Fruit fly (Drosophila melanogaster): ENCODE data around the gene Vap33.
"Not testable (repeated sequence)": the region's sequence is repeated elsewhere in the genome, so short reads cannot be mapped to it uniquely, and the experiment has no call there.

The Vap33 gene

DNA sequence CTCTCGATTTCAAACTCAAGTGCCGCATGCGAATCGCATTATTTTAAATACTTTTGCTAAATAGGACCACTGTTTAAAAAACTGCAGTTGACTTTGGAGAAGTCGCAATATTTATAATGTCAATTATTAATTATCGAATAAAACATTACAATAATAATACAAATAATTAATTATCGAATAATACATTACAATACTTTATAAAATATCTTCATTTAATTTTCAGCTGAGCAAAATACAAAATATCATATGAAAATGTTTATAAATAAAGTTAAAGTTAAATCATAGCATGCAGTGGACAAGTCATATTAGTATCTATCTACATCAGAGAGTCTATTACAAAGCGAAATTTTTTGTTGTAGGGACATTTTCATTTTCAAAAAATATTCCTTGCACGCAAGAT, 8.2 kb upstream of the Vap33 start, which contains the start of gene Gem4b:
Gene Gem4b, plus strand, starts transcription at position 301 of the 400 bp plus-strand sequence.
- not testable (repeated sequence) for TF ChIP-seq CG12768 (GFP tag; optimal IDR thresholded peaks at IDR 0.05); kay (GFP tag; ENCODE audit: borderline replicate concordance); CG33017 (tag; optimal IDR thresholded peaks at IDR 0.05)

- not testable (repeated sequence) for TF ChIP-seq Crg-1 (GFP tag; optimal IDR thresholded peaks at IDR 0.05); kay (GFP tag; ENCODE audit: borderline replicate concordance); CG5204 (GFP tag; optimal IDR thresholded peaks at IDR 0.05)
Measured at dm6 chrX:3944743-3945142, 4.0 kb upstream of the Vap33 start, which contains the start of gene Gem4c. TSS of gene Gem4c (plus strand) at chrX:3945043.

- TF ChIP-seq cnc (optimal IDR thresholded peaks at IDR 0.05), result peak in 1 of 2 experiments; percentile 36
- no peak for TF ChIP-seq CG1620 (GFP tag; optimal IDR thresholded peaks at IDR 0.05)
- TF ChIP-seq toe (GFP tag; optimal IDR thresholded peaks at IDR 0.05), result no peak
- TF ChIP-seq cic (GFP tag; optimal IDR thresholded peaks at IDR 0.05), result no peak
- TF ChIP-seq Crg-1 (GFP tag; optimal IDR thresholded peaks at IDR 0.05), result peak; percentile 5
- TF ChIP-seq bab1 (GFP tag; optimal IDR thresholded peaks at IDR 0.05), result no peak
- no peak for TF ChIP-seq ovo (GFP tag; optimal IDR thresholded peaks at IDR 0.05)
- TF ChIP-seq Hr96 (GFP tag; optimal IDR thresholded peaks at IDR 0.05), result peak; percentile 6
- TF ChIP-seq CG7045 (GFP tag; optimal IDR thresholded peaks at IDR 0.05), result no peak
- TF ChIP-seq CG14711 (tag; optimal IDR thresholded peaks at IDR 0.05), result no peak
- no peak for TF ChIP-seq Clk (GFP tag; optimal IDR thresholded peaks at IDR 0.05)
- TF ChIP-seq kay (GFP tag; ENCODE audit: borderline replicate concordance), result no peak
- no peak for TF ChIP-seq CG33017 (tag; optimal IDR thresholded peaks at IDR 0.05)
- TF ChIP-seq CG12768 (GFP tag; optimal IDR thresholded peaks at IDR 0.05), result no peak
- no peak for TF ChIP-seq pad (GFP tag; optimal IDR thresholded peaks at IDR 0.05)
- no peak for TF ChIP-seq Mnt (GFP tag; optimal IDR thresholded peaks at IDR 0.05)
- no peak for TF ChIP-seq CG11617 (GFP tag; optimal IDR thresholded peaks at IDR 0.05)
- no peak for TF ChIP-seq CG7101 (tag; optimal IDR thresholded peaks at IDR 0.05)
- no peak for TF ChIP-seq CG5204 (GFP tag; optimal IDR thresholded peaks at IDR 0.05)
- peak; percentile 68 for TF ChIP-seq tj (GFP tag; optimal IDR thresholded peaks at IDR 0.05)
Measured at dm6 chrX:3949409-3950178, 819 bp downstream of the Vap33 start.

- TF ChIP-seq CG7101 (tag; optimal IDR thresholded peaks at IDR 0.05) (peak; percentile 29), kay (GFP tag; ENCODE audit: borderline replicate concordance) (peak; percentile 46), pad (GFP tag; optimal IDR thresholded peaks at IDR 0.05) (peak; percentile 65), Crg-1 (GFP tag; optimal IDR thresholded peaks at IDR 0.05) (no peak)
Measured at dm6 chrX:3950199-3950645, 1.4 kb downstream of the Vap33 start.

DNA sequence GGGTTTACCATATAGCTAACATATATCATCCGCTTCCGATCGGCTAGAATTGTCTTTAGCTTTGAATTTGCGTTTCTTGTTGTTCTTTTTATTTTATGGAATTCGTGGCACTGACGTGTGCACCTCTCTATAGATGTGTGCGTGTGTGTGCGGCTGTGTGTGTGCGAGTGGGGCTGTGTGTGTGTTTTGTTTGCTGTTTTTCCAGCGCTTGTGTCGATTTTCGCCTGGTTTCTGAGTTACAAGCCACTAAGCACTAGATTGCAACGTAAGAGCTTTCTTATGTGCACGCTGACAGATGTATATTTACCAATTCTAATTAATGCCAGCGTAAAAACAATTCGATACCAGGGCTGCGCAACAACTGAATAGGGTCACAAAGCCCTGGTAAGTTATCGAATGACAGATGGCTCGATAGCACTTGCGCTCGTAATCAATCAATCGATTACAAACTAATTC, 16.2 kb downstream of the Vap33 start, which contains the start of gene lva:
Gene lva, minus strand, starts transcription at position 363 of the 456 bp plus-strand sequence.
- no peak for TF ChIP-seq CG1620 (GFP tag; optimal IDR thresholded peaks at IDR 0.05)
- no peak for TF ChIP-seq Crg-1 (GFP tag; optimal IDR thresholded peaks at IDR 0.05)
- TF ChIP-seq CG12768 (GFP tag; optimal IDR thresholded peaks at IDR 0.05), result no peak
- no peak for TF ChIP-seq Hr96 (GFP tag; optimal IDR thresholded peaks at IDR 0.05)
- TF ChIP-seq CG14711 (tag; optimal IDR thresholded peaks at IDR 0.05), result no peak
- peak; percentile 23 for TF ChIP-seq CG11617 (GFP tag; optimal IDR thresholded peaks at IDR 0.05)
- TF ChIP-seq pad (GFP tag; optimal IDR thresholded peaks at IDR 0.05), result peak; percentile 25
- TF ChIP-seq Mnt (GFP tag; optimal IDR thresholded peaks at IDR 0.05), result peak; percentile 27
- peak; percentile 52 for TF ChIP-seq tj (GFP tag; optimal IDR thresholded peaks at IDR 0.05)
- no peak for TF ChIP-seq CG5204 (GFP tag; optimal IDR thresholded peaks at IDR 0.05)
- no peak for TF ChIP-seq CG7101 (tag; optimal IDR thresholded peaks at IDR 0.05)
- TF ChIP-seq bab1 (GFP tag; optimal IDR thresholded peaks at IDR 0.05), result peak; percentile 44
- no peak for TF ChIP-seq CG7045 (GFP tag; optimal IDR thresholded peaks at IDR 0.05)
- TF ChIP-seq cic (GFP tag; optimal IDR thresholded peaks at IDR 0.05), result peak; percentile 31
- TF ChIP-seq CG33017 (tag; optimal IDR thresholded peaks at IDR 0.05), result no peak
- no peak for TF ChIP-seq cnc (optimal IDR thresholded peaks at IDR 0.05)
- no peak for TF ChIP-seq Clk (GFP tag; optimal IDR thresholded peaks at IDR 0.05)
- TF ChIP-seq ovo (GFP tag; optimal IDR thresholded peaks at IDR 0.05), result no peak
- TF ChIP-seq kay (GFP tag; ENCODE audit: borderline replicate concordance), result no peak
- TF ChIP-seq toe (GFP tag; optimal IDR thresholded peaks at IDR 0.05), result no peak

DNA sequence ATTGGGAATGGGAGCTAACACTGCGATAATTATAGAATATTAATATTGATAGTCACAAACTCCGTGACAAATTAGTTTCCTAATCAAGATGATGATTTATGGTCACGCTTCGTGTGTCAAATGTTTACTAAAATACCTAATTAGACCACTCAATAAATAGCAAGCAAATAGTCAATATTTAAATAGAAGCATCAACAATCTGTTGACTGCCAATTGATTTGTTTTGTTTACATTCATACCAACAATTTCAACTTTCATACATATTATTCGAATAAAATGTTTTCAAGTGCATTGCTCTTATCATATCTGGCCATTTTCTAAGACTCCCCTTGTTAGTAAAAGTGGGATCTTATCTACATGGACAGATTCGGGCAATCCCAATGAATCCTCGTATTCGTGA, 18.8 kb downstream of the Vap33 start:
- TF ChIP-seq cic (GFP tag; optimal IDR thresholded peaks at IDR 0.05) (no peak), ovo (GFP tag; optimal IDR thresholded peaks at IDR 0.05) (no peak), toe (GFP tag; optimal IDR thresholded peaks at IDR 0.05) (no peak), CG12768 (GFP tag; optimal IDR thresholded peaks at IDR 0.05) (no peak), kay (GFP tag; ENCODE audit: borderline replicate concordance) (no peak), Clk (GFP tag; optimal IDR thresholded peaks at IDR 0.05) (no peak), CG7045 (GFP tag; optimal IDR thresholded peaks at IDR 0.05) (no peak), pad (GFP tag; optimal IDR thresholded peaks at IDR 0.05) (no peak), cnc (optimal IDR thresholded peaks at IDR 0.05) (no peak), Mnt (GFP tag; optimal IDR thresholded peaks at IDR 0.05) (no peak), CG7101 (tag; optimal IDR thresholded peaks at IDR 0.05) (peak; percentile 55), CG11617 (GFP tag; optimal IDR thresholded peaks at IDR 0.05) (no peak), Crg-1 (GFP tag; optimal IDR thresholded peaks at IDR 0.05) (peak; percentile 10), Hr96 (GFP tag; optimal IDR thresholded peaks at IDR 0.05) (no peak), CG1620 (GFP tag; optimal IDR thresholded peaks at IDR 0.05) (no peak), tj (GFP tag; optimal IDR thresholded peaks at IDR 0.05) (no peak), CG5204 (GFP tag; optimal IDR thresholded peaks at IDR 0.05) (no peak), bab1 (GFP tag; optimal IDR thresholded peaks at IDR 0.05) (no peak)
